Fruit fly (Drosophila melanogaster) whole organism, embryonic: ENCODE data around the gene ETHR.

ENCODE experiments used
- Awh ChIP-seq: fragments of 200-800 bp; sonication (Bioruptor generic); IDR thresholded peaks from 2 replicates; pipeline ENCODE4, ENCODE4 v1.3.6; 2022; ENCODE audit warnings: missing biosample characterization, missing genetic modification characterization
- CG10431 ChIP-seq: fragments of 200-800 bp; sonication (Bioruptor generic); optimal IDR thresholded peaks from 3 replicates; lab custom pipeline; 2018; ENCODE audit warnings: missing biosample characterization, mild to moderate bottlenecking, missing genetic modification characterization
- CG10959 ChIP-seq: fragments of 200-800 bp; sonication (Bioruptor generic); IDR thresholded peaks from 2 replicates; pipeline ENCODE4 v1.3.6; 2022; ENCODE audit warnings: missing biosample characterization, missing genetic modification characterization
- CG11696 ChIP-seq: fragments of 200-800 bp; sonication (Bioruptor generic); IDR thresholded peaks from 2 replicates; pipeline ENCODE4 v1.3.6; 2022; ENCODE audit warnings: missing biosample characterization, missing genetic modification characterization
- CG13624 ChIP-seq: fragments of 200-800 bp; sonication (Bioruptor generic); optimal IDR thresholded peaks from 2 replicates; lab custom pipeline; 2016; ENCODE audit warnings: missing biosample characterization, missing genetic modification characterization
- CG15601 ChIP-seq: fragments of 200-800 bp; sonication (Bioruptor generic); optimal IDR thresholded peaks from 3 replicates; lab custom pipeline; 2019; ENCODE audit warnings: missing biosample characterization, mild to moderate bottlenecking, missing genetic modification characterization, moderate library complexity
- CG1602 ChIP-seq: fragments of 200-800 bp; sonication (Bioruptor generic); optimal IDR thresholded peaks from 3 replicates; lab custom pipeline; 2016; ENCODE audit warnings: missing biosample characterization, missing genetic modification characterization
- CG17568 ChIP-seq: fragments of 200-800 bp; sonication (Bioruptor generic); optimal IDR thresholded peaks from 2 replicates; lab custom pipeline; 2018; ENCODE audit warnings: missing biosample characterization, mild to moderate bottlenecking, missing genetic modification characterization, moderate library complexity
- CG2129 ChIP-seq: fragments of 200-800 bp; sonication (Bioruptor generic); IDR thresholded peaks from 2 replicates; pipeline ENCODE4 v1.3.6; 2022; ENCODE audit warnings: missing biosample characterization, missing genetic modification characterization; ENCODE audit not compliant: partially characterized antibody
- CG32532 ChIP-seq: fragments of 200-800 bp; sonication (Bioruptor generic); IDR thresholded peaks from 2 replicates; pipeline ENCODE4 v1.3.6; 2022; ENCODE audit warnings: missing biosample characterization, missing genetic modification characterization
- CG34224 ChIP-seq: fragments of 200-800 bp; sonication (Bioruptor generic); IDR thresholded peaks from 3 replicates; pipeline ENCODE4 v1.3.6; 2022; ENCODE audit warnings: missing biosample characterization, missing genetic modification characterization; ENCODE audit not compliant: partially characterized antibody
- CG3838 ChIP-seq: fragments of 200-800 bp; sonication (Bioruptor generic); optimal IDR thresholded peaks from 3 replicates; lab custom pipeline; 2016; ENCODE audit warnings: missing biosample characterization, missing genetic modification characterization
- CG43689 ChIP-seq: fragments of 200-800 bp; sonication (Bioruptor generic); IDR thresholded peaks from 2 replicates; pipeline ENCODE4 v1.3.6; 2022; ENCODE audit warnings: missing biosample characterization, missing genetic modification characterization
- CG6254 ChIP-seq: fragments of 200-800 bp; sonication (Bioruptor generic); optimal IDR thresholded peaks from 3 replicates; lab custom pipeline; 2017; ENCODE audit warnings: mild to moderate bottlenecking, missing biosample characterization, missing genetic modification reagents, missing genetic modification characterization
- CG6689 ChIP-seq: fragments of 200-800 bp; sonication (Bioruptor generic); IDR thresholded peaks from 2 replicates; pipeline ENCODE4 v1.3.6; 2022; ENCODE audit warnings: missing biosample characterization, missing genetic modification characterization
- CG7928 ChIP-seq: fragments of 200-800 bp; sonication (Bioruptor generic); optimal IDR thresholded peaks from 2 replicates; lab custom pipeline; 2017; ENCODE audit warnings: missing biosample characterization, mild to moderate bottlenecking, missing genetic modification characterization
- CG9215 ChIP-seq: fragments of 200-800 bp; sonication (Bioruptor generic); IDR thresholded peaks from 2 replicates; pipeline ENCODE4 v1.3.6; 2022; ENCODE audit warnings: missing biosample characterization, missing genetic modification characterization
- D ChIP-seq, 2 experiments: fragments of 200-800 bp in 1 of 2; fragments of >200 bp in 1 of 2; sonication (Bioruptor generic) in 1 of 2; optimal IDR thresholded peaks; 2 replicates in 1 of 2; 3 replicates in 1 of 2; lab custom pipeline; 2017; ENCODE audit warnings: mild to moderate bottlenecking in 1 of 2, missing biosample characterization in 1 of 2, missing genetic modification characterization in 1 of 2, missing genetic modification reagents in 1 of 2
- Fer3 ChIP-seq: fragments of 200-800 bp; sonication (Bioruptor generic); optimal IDR thresholded peaks from 2 replicates; lab custom pipeline; 2018; ENCODE audit warnings: missing biosample characterization, mild to moderate bottlenecking, missing genetic modification characterization, moderate library complexity
- HHEX ChIP-seq: fragments of 200-800 bp; sonication (Bioruptor generic); optimal IDR thresholded peaks from 3 replicates; lab custom pipeline; 2017; ENCODE audit warnings: missing biosample characterization, mild to moderate bottlenecking, missing genetic modification characterization, missing genetic modification reagents
- HLHmδ ChIP-seq: fragments of 200-800 bp; sonication (Bioruptor generic); optimal IDR thresholded peaks from 2 replicates; lab custom pipeline; 2018; ENCODE audit warnings: missing biosample characterization, mild to moderate bottlenecking, missing genetic modification characterization, moderate library complexity
- Max ChIP-seq: fragments of 200-800 bp; sonication (Bioruptor generic); optimal IDR thresholded peaks from 2 replicates; lab custom pipeline; 2016; ENCODE audit warnings: missing biosample characterization, mild to moderate bottlenecking, missing genetic modification characterization
- Myb ChIP-seq: fragments of 200-800 bp; sonication (Bioruptor generic); optimal IDR thresholded peaks from 2 replicates; lab custom pipeline; 2016; ENCODE audit warnings: missing biosample characterization, missing genetic modification characterization
- Nf-YC ChIP-seq: fragments of 200-800 bp; optimal IDR thresholded peaks from 3 replicates; lab custom pipeline; 2019; ENCODE audit warnings: missing biosample characterization, mild to moderate bottlenecking, missing genetic modification characterization, moderate library complexity
- Opbp ChIP-seq: fragments of 200-800 bp; sonication (Bioruptor generic); IDR thresholded peaks from 3 replicates; pipeline ENCODE4 v1.3.6; 2022; ENCODE audit warnings: missing biosample characterization, missing genetic modification characterization; ENCODE audit not compliant: partially characterized antibody
- Side ChIP-seq: fragments of 200-800 bp; sonication (Bioruptor generic); optimal IDR thresholded peaks from 2 replicates; lab custom pipeline; 2016; ENCODE audit warnings: missing biosample characterization, missing genetic modification characterization
- TFAM ChIP-seq: fragments of 200-800 bp; sonication (Bioruptor generic); optimal IDR thresholded peaks from 2 replicates; lab custom pipeline; 2017; ENCODE audit warnings: missing biosample characterization, missing genetic modification characterization, inconsistent platforms
- chinmo ChIP-seq: fragments of 200-800 bp; sonication (Bioruptor generic); IDR thresholded peaks from 4 replicates; pipeline ENCODE4 v1.3.6; 2022; ENCODE audit warnings: missing biosample characterization, missing genetic modification characterization; ENCODE audit not compliant: partially characterized antibody
- chm ChIP-seq: fragments of 200-800 bp; sonication (Bioruptor generic); IDR thresholded peaks from 2 replicates; pipeline ENCODE4 v1.3.6; 2022; ENCODE audit warnings: missing biosample characterization, missing genetic modification characterization
- crp ChIP-seq, 2 experiments: fragments of 200-800 bp; sonication (Bioruptor generic); optimal IDR thresholded peaks; 2 replicates in 1 of 2; 3 replicates in 1 of 2; lab custom pipeline; 2017; ENCODE audit warnings: missing biosample characterization in 2 of 2, missing genetic modification characterization in 2 of 2, mild to moderate bottlenecking in 1 of 2, moderate library complexity in 1 of 2
- dan ChIP-seq: fragments of 200-800 bp; sonication (Bioruptor generic); IDR thresholded peaks from 2 replicates; pipeline ENCODE4 v1.3.6; 2022; ENCODE audit warnings: missing biosample characterization, missing genetic modification characterization
- emc ChIP-seq: fragments of 200-800 bp; sonication (Bioruptor generic); optimal IDR thresholded peaks from 2 replicates; lab custom pipeline; 2016; ENCODE audit warnings: missing biosample characterization, missing genetic modification characterization
- fd102C ChIP-seq: fragments of 200-800 bp; sonication (Bioruptor generic); optimal IDR thresholded peaks from 2 replicates; lab custom pipeline; 2018; ENCODE audit warnings: missing biosample characterization, mild to moderate bottlenecking, missing genetic modification characterization, moderate library complexity
- ftz-f1 ChIP-seq: fragments of 200-800 bp; sonication (Bioruptor generic); optimal IDR thresholded peaks from 2 replicates; lab custom pipeline; 2016; ENCODE audit warnings: missing biosample characterization, missing genetic modification characterization
- gce ChIP-seq: fragments of 200-800 bp; sonication (Bioruptor generic); IDR thresholded peaks from 3 replicates; pipeline ENCODE4 v1.3.6; 2022; ENCODE audit warnings: missing biosample characterization, missing genetic modification characterization
- grau ChIP-seq: fragments of 200-800 bp; optimal IDR thresholded peaks from 3 replicates; lab custom pipeline; 2019; ENCODE audit warnings: missing biosample characterization, mild to moderate bottlenecking, missing genetic modification characterization, moderate library complexity
- kay ChIP-seq: fragments of 200-800 bp; sonication (Bioruptor generic); optimal IDR thresholded peaks from 2 replicates; lab custom pipeline; 2016; ENCODE audit warnings: missing biosample characterization, missing genetic modification characterization
- mld ChIP-seq: fragments of 200-800 bp; sonication (Bioruptor generic); IDR thresholded peaks from 3 replicates; pipeline ENCODE4 v1.3.6; 2022; ENCODE audit warnings: missing biosample characterization, missing genetic modification characterization; ENCODE audit not compliant: partially characterized antibody
- nom ChIP-seq: fragments of 200-800 bp; sonication (Bioruptor generic); optimal IDR thresholded peaks from 2 replicates; lab custom pipeline; 2017; ENCODE audit warnings: missing biosample characterization, missing genetic modification characterization, mild to moderate bottlenecking, moderate library complexity, missing genetic modification reagents
- onecut ChIP-seq: fragments of 200-800 bp; sonication (Bioruptor generic); IDR thresholded peaks from 2 replicates; pipeline ENCODE4 v1.3.6; 2022; ENCODE audit warnings: missing biosample characterization, missing genetic modification characterization
- pan ChIP-seq, 4 experiments: fragments of >200 bp in 3 of 4; fragments of 200-800 bp in 1 of 4; sonication (Bioruptor generic) in 1 of 4; optimal IDR thresholded peaks in 3 of 4; IDR thresholded peaks in 1 of 4; 2 replicates each; pipeline versions ENCODE4 v1.3.6 to Lab custom; 2017 to 2022; ENCODE audit warnings: missing biosample characterization in 2 of 4, missing genetic modification characterization in 2 of 4, mixed read lengths in 1 of 4
- pfk ChIP-seq: fragments of 200-800 bp; sonication (Bioruptor generic); optimal IDR thresholded peaks from 2 replicates; lab custom pipeline; 2018; ENCODE audit warnings: missing biosample characterization, mild to moderate bottlenecking, missing genetic modification characterization, moderate library complexity
- pho ChIP-seq: fragments of 200-800 bp; sonication (Bioruptor generic); optimal IDR thresholded peaks from 2 replicates; lab custom pipeline; 2016; ENCODE audit warnings: missing biosample characterization, missing genetic modification characterization
- pita ChIP-seq: fragments of 200-800 bp; sonication (Bioruptor generic); optimal IDR thresholded peaks from 2 replicates; lab custom pipeline; 2017; ENCODE audit warnings: missing biosample characterization, mild to moderate bottlenecking, missing genetic modification characterization
- sim ChIP-seq: fragments of 200-800 bp; sonication (Bioruptor generic); IDR thresholded peaks from 2 replicates; pipeline ENCODE4 v1.3.6; 2022; ENCODE audit warnings: missing biosample characterization, missing genetic modification characterization
- slp2 ChIP-seq: fragments of 200-800 bp; sonication (Bioruptor generic); optimal IDR thresholded peaks from 2 replicates; lab custom pipeline; 2016; ENCODE audit warnings: missing biosample characterization, missing genetic modification characterization
- sob ChIP-seq: fragments of 200-800 bp; sonication (Bioruptor generic); IDR thresholded peaks from 2 replicates; pipeline ENCODE4 v1.3.6; 2022; ENCODE audit warnings: missing biosample characterization, missing genetic modification characterization
- tap ChIP-seq: fragments of 200-800 bp; optimal IDR thresholded peaks from 3 replicates; lab custom pipeline; 2019; ENCODE audit warnings: missing biosample characterization, mild to moderate bottlenecking, missing genetic modification characterization, moderate library complexity
- ttk ChIP-seq: fragments of 200-800 bp; sonication (Bioruptor generic); IDR thresholded peaks from 2 replicates; pipeline ENCODE4 v2.1.2; 2022; ENCODE audit warnings: missing biosample characterization, missing genetic modification characterization

ETHR gene

DNA sequence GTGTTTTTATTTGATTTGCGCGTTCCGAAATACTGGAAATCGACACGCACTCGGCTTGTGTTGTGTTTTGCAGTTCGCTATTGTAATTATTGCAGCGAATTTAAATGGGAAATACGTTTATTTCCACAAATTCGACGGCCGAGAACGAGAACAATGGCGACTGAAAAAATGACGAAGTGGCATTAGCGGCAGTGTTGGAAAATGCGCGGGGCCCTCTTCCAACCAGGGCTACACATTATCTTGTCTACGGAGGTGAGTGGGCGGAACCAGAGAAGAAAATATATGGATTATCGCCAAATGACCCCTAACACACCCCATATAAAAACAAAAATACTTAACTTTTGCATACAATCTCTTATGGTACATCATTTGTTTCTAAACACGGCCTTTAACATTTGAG lies 22.1 kb downstream of the ETHR start, which contains the start of gene Rab1 (continued):
- TF ChIP-seq CG10431 (no peak), Fer3 (tag; lab: Kevin White, UChicago) (peak; percentile 20), CG2129 (GFP tag; lab: Robert Waterston, UW) (no peak), D (optimal IDR thresholded peaks at IDR 0.05; lab: Kevin White, UChicago) (no peak), D (GFP tag; optimal IDR thresholded peaks at IDR 0.05; lab: Kevin White, UChicago) (peak; percentile 36), pan (optimal IDR thresholded peaks at IDR 0.05; lab: Kevin White, UChicago) (no peak), pan (GFP tag; optimal IDR thresholded peaks at IDR 0.05 in 1 of 2, IDR thresholded peaks at IDR 0.05 in 1 of 2) (no peak), ttk (GFP tag; lab: Robert Waterston, UW) (peak; percentile 27; the same call in 1 of the 2 replicates), ftz-f1 (GFP tag; lab: Kevin White, UChicago) (peak; percentile 56), Side (GFP tag; lab: Kevin White, UChicago) (peak; percentile 64), gce (GFP tag; lab: Robert Waterston, UW) (no peak), Myb (GFP tag; lab: Kevin White, UChicago) (peak; percentile 46), CG34224 (GFP tag; lab: Robert Waterston, UW) (no peak), pita (GFP tag; lab: Kevin White, UChicago) (no peak), sob (GFP tag; lab: Robert Waterston, UW) (peak; percentile 73), CG6689 (no peak), CG10959 (GFP tag; lab: Robert Waterston, UW) (0 out of 2 replicates have a peak, but pooled peaks have one; percentile 8), Opbp (GFP tag; lab: Robert Waterston, UW) (peak; percentile 66; the same call in 2 of the 3 replicates), CG13624 (peak; percentile 55), CG9215 (GFP tag; lab: Robert Waterston, UW) (no peak), pfk (GFP tag; lab: Kevin White, UChicago) (peak; percentile 47), nom (GFP tag; lab: Kevin White, UChicago) (peak; percentile 29), HLHmδ (GFP tag; lab: Kevin White, UChicago) (peak; percentile 41), chinmo (GFP tag; lab: Robert Waterston, UW) (0 out of 4 replicates have a peak, but pooled peaks have one; percentile 60), CG3838 (GFP tag; lab: Kevin White, UChicago) (no peak), CG6254 (no peak), tap (no peak), dan (GFP tag; lab: Robert Waterston, UW) (no peak), onecut (peak; percentile 44; the same call in 1 of the 2 replicates), mld (GFP tag; lab: Robert Waterston, UW) (no peak), CG32532 (GFP tag; lab: Robert Waterston, UW) (peak; percentile 51; the same call in 1 of the 2 replicates), CG7928 (GFP tag; lab: Kevin White, UChicago) (peak; percentile 94), kay (GFP tag; lab: Kevin White, UChicago) (peak; percentile 24), sim (no peak), crp (GFP tag; optimal IDR thresholded peaks at IDR 0.05; lab: Kevin White, UChicago) (peak; percentile 4 to 81), emc (GFP tag; lab: Kevin White, UChicago) (no peak), Nf-YC (peak; percentile 10), CG43689 (no peak), Max (GFP tag; lab: Kevin White, UChicago) (no peak), fd102C (GFP tag; lab: Kevin White, UChicago) (no peak), CG17568 (GFP tag; lab: Kevin White, UChicago) (peak; percentile 5), HHEX (GFP tag; lab: Kevin White, UChicago) (peak; percentile 45), CG11696 (GFP tag; lab: Robert Waterston, UW) (no peak), chm (GFP tag; lab: Robert Waterston, UW) (no peak), TFAM (GFP tag; lab: Kevin White, UChicago) (no peak), CG1602 (GFP tag; lab: Kevin White, UChicago) (no peak), Awh (GFP tag; lab: Robert Waterston, UW) (no peak), grau (tag; lab: Kevin White, UChicago) (peak; percentile 34), CG15601 (tag; lab: Kevin White, UChicago) (no peak), slp2 (GFP tag; lab: Kevin White, UChicago) (peak; percentile 7), pho (GFP tag; lab: Kevin White, UChicago) (no peak)
